Fruit fly (Drosophila melanogaster) whole organism, wandering third instar larva: ENCODE data around the gene IKKbeta.

ENCODE experiments used
- CG9705 ChIP-seq: fragments of 200-800 bp; sonication (Bioruptor generic); optimal IDR thresholded peaks from 2 replicates; lab custom pipeline; 2018; ENCODE audit warnings: missing biosample characterization, mild to moderate bottlenecking, missing genetic modification characterization
- CrebA ChIP-seq: fragments of 200-800 bp; sonication (Bioruptor generic); optimal IDR thresholded peaks from 2 replicates; lab custom pipeline; 2016; ENCODE audit warnings: missing biosample characterization, mild to moderate bottlenecking, missing genetic modification characterization, borderline replicate concordance
- GATAd ChIP-seq: sonication (Bioruptor generic); optimal IDR thresholded peaks from 2 replicates; lab custom pipeline; 2016; ENCODE audit warnings: missing biosample characterization, missing genetic modification characterization
- HLH106 ChIP-seq: fragments of 200-800 bp; optimal IDR thresholded peaks from 3 replicates; lab custom pipeline; 2019; ENCODE audit warnings: missing biosample characterization, mild to moderate bottlenecking, missing genetic modification characterization, moderate library complexity
- Hnf4 ChIP-seq: fragments of 200-800 bp; sonication (Bioruptor generic); optimal IDR thresholded peaks from 2 replicates; lab custom pipeline; 2016; ENCODE audit warnings: missing biosample characterization, mild to moderate bottlenecking, missing genetic modification characterization
- Hr78 ChIP-seq: fragments of >200 bp; optimal IDR thresholded peaks from 2 replicates; lab custom pipeline; 2017; ENCODE audit warnings: missing biosample characterization, missing genetic modification characterization
- Jra ChIP-seq: sonication (Bioruptor generic); optimal IDR thresholded peaks from 2 replicates; lab custom pipeline; 2016; ENCODE audit warnings: missing biosample characterization, missing genetic modification characterization
- Mio ChIP-seq: sonication (Bioruptor generic); optimal IDR thresholded peaks from 2 replicates; lab custom pipeline; 2016; ENCODE audit warnings: missing biosample characterization, missing genetic modification characterization
- N ChIP-seq: fragments of >200 bp; optimal IDR thresholded peaks from 2 replicates; lab custom pipeline; 2018; ENCODE audit warnings: missing biosample characterization, missing external identifiers, missing genetic modification characterization
- OdsH ChIP-seq: fragments of 200-800 bp; sonication (Bioruptor generic); optimal IDR thresholded peaks from 2 replicates; lab custom pipeline; 2016; ENCODE audit warnings: missing biosample characterization, mild to moderate bottlenecking, missing genetic modification characterization
- Rel ChIP-seq, 2 experiments: fragments of 200-800 bp; sonication (Bioruptor generic) in 1 of 2; optimal IDR thresholded peaks; 2 replicates in 1 of 2; 3 replicates in 1 of 2; lab custom pipeline; 2016 to 2019; ENCODE audit warnings: mild to moderate bottlenecking in 2 of 2, missing biosample characterization in 2 of 2, missing genetic modification characterization in 2 of 2, moderate library complexity in 1 of 2
- Sp1 ChIP-seq: fragments of 200-800 bp; sonication (Bioruptor generic); optimal IDR thresholded peaks from 3 replicates; lab custom pipeline; 2019; ENCODE audit warnings: missing biosample characterization, mild to moderate bottlenecking, missing genetic modification characterization, moderate library complexity
- Vsx2 ChIP-seq: fragments of 200-300, 225-300 bp; sonication (Bioruptor generic); optimal IDR thresholded peaks from 2 replicates; lab custom pipeline; 2018; ENCODE audit warnings: missing biosample characterization, missing genetic modification characterization; ENCODE audit not compliant: partially characterized antibody
- br ChIP-seq: fragments of 200-800 bp; sonication (Bioruptor generic); optimal IDR thresholded peaks from 2 replicates; lab custom pipeline; 2016; ENCODE audit warnings: missing biosample characterization, missing genetic modification characterization
- brk ChIP-seq: fragments of 200-800 bp; sonication (Bioruptor generic); optimal IDR thresholded peaks from 2 replicates; lab custom pipeline; 2016; ENCODE audit warnings: missing biosample characterization, mild to moderate bottlenecking, missing genetic modification characterization
- dl ChIP-seq, 2 experiments: fragments of 175-275, 200-275 bp in 1 of 2; fragments of 200-275 bp in 1 of 2; sonication (Bioruptor generic); optimal IDR thresholded peaks; lab custom pipeline; 2018; ENCODE audit warnings: mild to moderate bottlenecking in 2 of 2, missing biosample characterization in 2 of 2, missing genetic modification characterization in 2 of 2, moderate library complexity in 2 of 2; ENCODE audit not compliant: partially characterized antibody in 2 of 2, insufficient read depth in 1 of 2
- dmrt93B ChIP-seq: fragments of 200-800 bp; sonication (Bioruptor generic); optimal IDR thresholded peaks from 2 replicates; lab custom pipeline; 2018; ENCODE audit warnings: missing biosample characterization, mild to moderate bottlenecking, missing genetic modification characterization
- dsf ChIP-seq: sonication (Bioruptor generic); optimal IDR thresholded peaks from 2 replicates; lab custom pipeline; 2016; ENCODE audit warnings: missing biosample characterization, missing genetic modification characterization, borderline replicate concordance
- foxo ChIP-seq, 2 experiments: fragments of 200-800 bp; sonication (Bioruptor generic); optimal IDR thresholded peaks; 2 replicates in 1 of 2; 3 replicates in 1 of 2; lab custom pipeline; 2016 to 2017; ENCODE audit warnings: missing biosample characterization in 2 of 2, missing genetic modification characterization in 2 of 2
- fru ChIP-seq: fragments of 200-800 bp; sonication (Bioruptor generic); optimal IDR thresholded peaks from 3 replicates; lab custom pipeline; 2016; ENCODE audit warnings: missing biosample characterization, mild to moderate bottlenecking, missing genetic modification characterization
- h ChIP-seq: fragments of 200-800 bp; sonication (Bioruptor generic); optimal IDR thresholded peaks from 3 replicates; lab custom pipeline; 2016; ENCODE audit warnings: missing biosample characterization, mild to moderate bottlenecking, missing genetic modification characterization
- jim ChIP-seq: fragments of 175-275, 200-325 bp; sonication (Bioruptor generic); optimal IDR thresholded peaks from 2 replicates; lab custom pipeline; 2016; ENCODE audit warnings: missing biosample characterization, mild to moderate bottlenecking, missing genetic modification characterization
- pan ChIP-seq: fragments of >200 bp; optimal IDR thresholded peaks from 2 replicates; lab custom pipeline; 2017
- rgr ChIP-seq: fragments of 200-800 bp; sonication (Bioruptor generic); optimal IDR thresholded peaks from 3 replicates; lab custom pipeline; 2016; ENCODE audit warnings: missing biosample characterization, mild to moderate bottlenecking, missing genetic modification characterization
- sage ChIP-seq: fragments of 200-800 bp; sonication (Bioruptor generic); optimal IDR thresholded peaks from 2 replicates; lab custom pipeline; 2016; ENCODE audit warnings: missing biosample characterization, mild to moderate bottlenecking, missing genetic modification characterization
- sv ChIP-seq: fragments of 200-800 bp; sonication (Bioruptor generic); optimal IDR thresholded peaks from 3 replicates; lab custom pipeline; 2016; ENCODE audit warnings: missing biosample characterization, missing genetic modification characterization
- usp ChIP-seq: fragments of >200 bp; optimal IDR thresholded peaks from 2 replicates; lab custom pipeline; 2017; ENCODE audit warnings: missing biosample characterization, missing genetic modification characterization
- woc ChIP-seq: sonication (Bioruptor generic); optimal IDR thresholded peaks from 2 replicates; lab custom pipeline; 2016; ENCODE audit warnings: missing biosample characterization, mild to moderate bottlenecking, missing genetic modification characterization

The IKKbeta gene

DNA sequence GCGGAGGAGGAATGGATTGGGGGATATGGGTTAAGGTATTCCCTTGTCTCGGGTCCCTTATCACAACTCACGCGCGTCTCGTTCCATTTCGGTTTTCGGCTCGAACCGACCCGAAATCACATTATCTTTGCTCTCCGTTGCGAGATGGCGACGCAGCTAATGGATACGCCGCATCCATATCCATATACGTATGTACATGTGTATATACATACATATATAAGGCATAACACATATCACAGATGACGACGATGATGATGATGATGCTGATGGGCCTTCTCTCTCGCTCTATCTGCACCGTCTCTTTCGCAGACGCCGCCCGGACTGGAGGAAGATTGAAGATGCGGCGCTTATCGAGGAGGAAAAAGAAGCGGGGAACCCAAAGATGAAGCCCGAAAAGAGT, 27.2 kb downstream of the IKKbeta start:
- TF ChIP-seq Mio (GFP tag; lab: Kevin White, UChicago) = no peak
- no peak for TF ChIP-seq sv (GFP tag; lab: Kevin White, UChicago)
- no peak for TF ChIP-seq dmrt93B (GFP tag; lab: Kevin White, UChicago)
- TF ChIP-seq Rel (GFP tag; optimal IDR thresholded peaks at IDR 0.05; lab: Kevin White, UChicago) = no peak
- no peak for TF ChIP-seq Rel (tag; optimal IDR thresholded peaks at IDR 0.05; lab: Kevin White, UChicago)
- no peak for TF ChIP-seq br (GFP tag; lab: Kevin White, UChicago)
- no peak for TF ChIP-seq pan (lab: Kevin White, UChicago)
- TF ChIP-seq brk (GFP tag; lab: Kevin White, UChicago) = no peak
- TF ChIP-seq dl (GFP tag; optimal IDR thresholded peaks at IDR 0.05; lab: Kevin White, UChicago; ENCODE audit: insufficient read depth in 1 of 2, partially characterized antibody in 2 of 2) = no peak

dm6 chr3R:16014573-16014972, 34.6 kb downstream of the IKKbeta start:
- peak; percentile 18 for TF ChIP-seq h
- TF ChIP-seq Hr78 (GFP tag; lab: Kevin White, UChicago) = no peak
- TF ChIP-seq, all 38 proteins: peak for 1

DNA sequence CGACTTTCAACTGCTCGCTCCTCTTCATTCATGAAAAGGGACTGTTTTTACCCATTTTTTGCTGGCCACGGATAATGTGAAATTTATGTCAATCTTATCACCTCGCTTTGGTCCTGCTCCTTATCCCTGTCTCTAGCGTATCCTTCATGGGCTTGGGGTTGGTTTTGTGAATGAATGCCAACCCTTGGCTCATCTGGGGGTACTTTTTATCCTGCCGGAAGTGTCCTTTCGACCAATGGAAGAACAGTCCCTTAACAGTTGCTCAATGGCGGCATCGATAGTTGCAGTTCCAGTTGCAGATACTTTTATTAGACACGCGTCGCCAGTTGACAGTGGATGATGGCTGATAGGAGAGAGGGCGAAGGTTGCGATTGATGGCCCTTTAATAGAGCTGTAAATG, 35.6 kb downstream of the IKKbeta start:
- no peak for TF ChIP-seq woc (GFP tag; lab: Kevin White, UChicago)
- no peak for TF ChIP-seq usp
- no peak for TF ChIP-seq HLH106 (tag; lab: Kevin White, UChicago)

DNA sequence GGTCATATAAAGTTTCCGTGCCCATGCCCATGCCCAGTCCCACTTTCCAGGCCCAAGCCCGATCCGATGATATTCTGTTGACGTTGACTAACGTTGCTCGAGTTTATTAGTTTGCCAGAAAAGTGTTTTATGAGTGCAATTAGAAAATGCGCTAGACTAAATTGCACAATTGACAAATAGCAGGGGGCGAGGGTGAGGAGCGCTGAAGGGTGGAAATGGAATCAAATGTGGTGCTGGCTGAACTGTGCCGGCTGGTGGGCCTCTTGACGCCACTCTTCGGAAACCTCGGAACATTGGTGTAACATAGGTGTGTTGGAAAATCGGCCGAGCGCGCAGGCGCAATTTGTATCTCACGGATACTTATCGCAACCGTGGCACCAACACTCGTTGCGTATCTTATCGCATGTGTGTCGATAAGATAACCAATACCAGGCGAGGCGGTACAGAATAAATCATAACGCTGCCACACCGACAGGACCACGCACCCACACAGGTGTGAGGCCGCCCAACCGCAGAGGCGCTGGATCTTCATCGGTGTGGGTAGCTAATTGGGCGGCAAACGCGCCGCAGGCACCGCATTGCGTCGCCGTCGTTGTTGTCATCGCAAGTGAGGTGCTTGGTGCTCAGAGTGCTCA, 37.4 kb downstream of the IKKbeta start:
- TF ChIP-seq dl (GFP tag; optimal IDR thresholded peaks at IDR 0.05; lab: Kevin White, UChicago; ENCODE audit: insufficient read depth in 1 of 2, partially characterized antibody in 2 of 2) = peak in 1 of 2 experiments; percentile 24
- peak; percentile 39 for TF ChIP-seq N (GFP tag; lab: Kevin White, UChicago)
- TF ChIP-seq Rel (GFP tag; optimal IDR thresholded peaks at IDR 0.05; lab: Kevin White, UChicago) = no peak
- TF ChIP-seq Rel (tag; optimal IDR thresholded peaks at IDR 0.05; lab: Kevin White, UChicago) = peak; percentile 63
- TF ChIP-seq CG9705 (GFP tag; lab: Kevin White, UChicago) = no peak
- TF ChIP-seq br (GFP tag; lab: Kevin White, UChicago) = peak; percentile 38
- TF ChIP-seq Jra (GFP tag; lab: Kevin White, UChicago) = peak; percentile 18
- no peak for TF ChIP-seq pan (lab: Kevin White, UChicago)
- peak; percentile 70 for TF ChIP-seq Vsx2 (GFP tag; lab: Kevin White, UChicago)
- no peak for TF ChIP-seq woc (GFP tag; lab: Kevin White, UChicago)
- TF ChIP-seq foxo (GFP tag; optimal IDR thresholded peaks at IDR 0.05; lab: Kevin White, UChicago) = no peak
- TF ChIP-seq GATAd (GFP tag; lab: Kevin White, UChicago) = no peak
- no peak for TF ChIP-seq dsf (GFP tag; lab: Kevin White, UChicago)
- peak; percentile 12 for TF ChIP-seq Sp1 (GFP tag; lab: Kevin White, UChicago)
- peak; percentile 54 for TF ChIP-seq h

DNA sequence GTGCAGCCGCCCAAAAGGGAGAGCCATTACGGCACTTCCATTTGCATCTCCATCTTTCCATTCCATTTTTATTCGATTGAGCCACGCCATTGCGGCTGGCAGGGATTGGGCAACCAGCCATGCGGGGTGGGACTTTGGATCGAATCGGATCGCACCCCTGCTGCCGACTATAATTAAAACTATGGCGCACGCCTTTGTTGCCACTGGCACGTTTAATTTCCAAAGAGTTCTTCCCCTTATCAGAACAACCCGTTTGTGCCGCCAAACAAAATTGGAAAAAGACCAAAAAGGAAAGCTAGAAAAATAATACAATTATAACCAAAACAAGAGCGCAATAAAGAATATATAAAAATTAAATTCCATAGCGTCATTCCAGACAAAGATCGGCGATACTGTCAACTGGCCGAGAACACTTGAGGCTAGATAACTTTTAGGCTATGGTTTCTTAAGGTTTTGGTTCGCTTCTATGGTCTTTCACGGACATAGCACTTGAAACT, 39.2 kb downstream of the IKKbeta start:
- TF ChIP-seq br (GFP tag; lab: Kevin White, UChicago) (peak; percentile 63), h (peak; percentile 48), dmrt93B (GFP tag; lab: Kevin White, UChicago) (no peak), CrebA (GFP tag; lab: Kevin White, UChicago) (peak; percentile 12), Rel (GFP tag; optimal IDR thresholded peaks at IDR 0.05; lab: Kevin White, UChicago) (no peak), Rel (tag; optimal IDR thresholded peaks at IDR 0.05; lab: Kevin White, UChicago) (peak; percentile 80)

- TF ChIP-seq sage (GFP tag; lab: Kevin White, UChicago) = no peak
- no peak for TF ChIP-seq usp
- TF ChIP-seq Hnf4 (GFP tag; lab: Kevin White, UChicago) = peak; percentile 34
- TF ChIP-seq h = peak; percentile 40
- TF ChIP-seq Jra (GFP tag; lab: Kevin White, UChicago) = peak; percentile 21
- TF ChIP-seq fru (GFP tag; lab: Kevin White, UChicago) = peak; percentile 19
- TF ChIP-seq Rel (GFP tag; optimal IDR thresholded peaks at IDR 0.05; lab: Kevin White, UChicago) = no peak
- peak; percentile 47 for TF ChIP-seq Rel (tag; optimal IDR thresholded peaks at IDR 0.05; lab: Kevin White, UChicago)
- no peak for TF ChIP-seq jim
- TF ChIP-seq Hr78 (GFP tag; lab: Kevin White, UChicago) = no peak
- TF ChIP-seq rgr (GFP tag; lab: Kevin White, UChicago) = peak; percentile 14
- TF ChIP-seq OdsH (GFP tag; lab: Kevin White, UChicago) = no peak
- peak; percentile 13 for TF ChIP-seq br (GFP tag; lab: Kevin White, UChicago)
- no peak for TF ChIP-seq pan (lab: Kevin White, UChicago)
Measured at dm6 chr3R:16009030-16009429, 40.2 kb downstream of the IKKbeta start, which contains the start of gene GATAe. Gene GATAe, plus strand, starts transcription at chr3R:16009105.
